Worm (Caenorhabditis elegans) whole organism, L1 larva: ENCODE data around the gene B0507.8.

Experiments used
- ama-1 ChIP-seq: fragments of 150-350 bp; optimal IDR thresholded peaks from 2 replicates; lab custom pipeline; 2014
- ceh-82 ChIP-seq, 3 experiments: fragments of 150-350 bp in 1 of 3; sonication (generic microtip) in 2 of 3; optimal IDR thresholded peaks; 2 replicates each; lab custom pipeline; 2014 to 2017; ENCODE audit warnings: missing biosample characterization in 3 of 3, missing genetic modification characterization in 3 of 3
- ceh-88 ChIP-seq: fragments of 200-800 bp; sonication (Bioruptor generic); IDR thresholded peaks from 2 replicates; pipeline ENCODE4 v1.3.6; 2022; ENCODE audit warnings: missing genetic modification characterization, missing compliant biosample characterization
- lin-13 ChIP-seq: fragments of 150-350 bp; optimal IDR thresholded peaks from 2 replicates; lab custom pipeline; 2014; ENCODE audit warnings: missing biosample characterization, missing genetic modification reagents, missing genetic modification characterization
- lin-35 ChIP-seq, 2 experiments: fragments of 150-350 bp; optimal IDR thresholded peaks; 2 replicates each; lab custom pipeline; 2014; ENCODE audit warnings: missing biosample characterization in 2 of 2, missing genetic modification characterization in 2 of 2, missing genetic modification reagents in 2 of 2
- nhr-11 ChIP-seq: fragments of 150-350 bp; optimal IDR thresholded peaks from 2 replicates; lab custom pipeline; 2014; ENCODE audit warnings: missing biosample characterization, missing genetic modification characterization
- nhr-77 ChIP-seq: fragments of 150-350 bp; optimal IDR thresholded peaks from 2 replicates; lab custom pipeline; 2014; ENCODE audit warnings: missing biosample characterization, missing genetic modification characterization
- nhr-90 ChIP-seq: sonication (generic microtip); optimal IDR thresholded peaks from 2 replicates; lab custom pipeline; 2016; ENCODE audit warnings: mild to moderate bottlenecking, missing genetic modification characterization, missing compliant biosample characterization; ENCODE audit not compliant: poor library complexity
- pqm-1 ChIP-seq: sonication (generic microtip); optimal IDR thresholded peaks from 3 replicates; lab custom pipeline; 2017; ENCODE audit warnings: missing biosample characterization, missing genetic modification characterization
- snpc-4 ChIP-seq: fragments of 150-350 bp; optimal IDR thresholded peaks from 2 replicates; lab custom pipeline; 2014; ENCODE audit warnings: missing biosample characterization, missing genetic modification characterization
- unc-62 ChIP-seq: fragments of 150-350 bp; optimal IDR thresholded peaks from 2 replicates; lab custom pipeline; 2014; ENCODE audit warnings: missing biosample characterization, missing genetic modification reagents, missing genetic modification characterization
- zag-1 ChIP-seq: fragments of 150-350 bp; optimal IDR thresholded peaks from 2 replicates; lab custom pipeline; 2014; ENCODE audit warnings: missing biosample characterization, missing genetic modification characterization
- ztf-4 ChIP-seq: fragments of 150-350 bp; optimal IDR thresholded peaks from 2 replicates; lab custom pipeline; 2014; ENCODE audit warnings: missing biosample characterization, missing genetic modification characterization

DNA sequence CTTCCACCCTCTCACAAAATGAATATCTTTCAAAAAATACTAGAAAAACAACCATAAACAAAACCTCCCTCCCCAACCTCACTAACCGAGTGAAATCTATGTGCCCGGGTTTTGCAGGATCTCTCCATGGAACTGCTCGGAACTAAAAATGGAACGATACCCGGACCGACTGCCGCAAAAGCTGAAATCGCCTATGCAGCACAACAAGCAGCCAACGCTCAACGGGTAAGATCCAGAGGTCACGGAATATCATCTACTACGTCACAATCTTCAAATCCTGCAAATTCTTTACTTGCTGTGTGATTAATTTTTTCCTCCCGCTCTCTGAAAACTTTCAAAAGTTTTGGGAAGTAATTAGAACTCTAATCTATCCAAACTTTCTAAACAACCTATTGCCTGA is 26.6 kb upstream of the B0507.8 start:
- TF ChIP-seq nhr-90: no peak
- TF ChIP-seq nhr-77 (tag; lab: Kevin White, UChicago): no peak
- TF ChIP-seq pqm-1 (tag; lab: Kevin White, UChicago): no peak
- TF ChIP-seq lin-13 (GFP tag; lab: Kevin White, UChicago): no peak
- no peak for TF ChIP-seq lin-35 (GFP tag; optimal IDR thresholded peaks at IDR 0.05; lab: Kevin White, UChicago)
- no peak for TF ChIP-seq ceh-88 (GFP tag; lab: Robert Waterston, UW)
- TF ChIP-seq nhr-11 (tag; lab: Kevin White, UChicago): no peak
- no peak for TF ChIP-seq unc-62 (GFP tag; lab: Kevin White, UChicago)
- no peak for TF ChIP-seq zag-1 (tag; lab: Kevin White, UChicago)
- TF ChIP-seq ztf-4 (tag; lab: Kevin White, UChicago): no peak
- TF ChIP-seq snpc-4: no peak
- no peak for TF ChIP-seq ama-1
- TF ChIP-seq ceh-82 (tag; optimal IDR thresholded peaks at IDR 0.05; lab: Kevin White, UChicago): no peak
